Worm (Caenorhabditis elegans) whole organism, L1 larva: ENCODE data around the gene nlp-2.

ENCODE experiments used
- ama-1 ChIP-seq: fragments of 150-350 bp; optimal IDR thresholded peaks from 2 replicates; lab custom pipeline; 2014
- lin-15B ChIP-seq: fragments of 150-350 bp; sonication (generic microtip); optimal IDR thresholded peaks from 3 replicates; lab custom pipeline; 2014; ENCODE audit warnings: missing biosample characterization, missing genetic modification characterization
- lin-39 ChIP-seq: fragments of 150-350 bp; optimal IDR thresholded peaks from 2 replicates; lab custom pipeline; 2014; ENCODE audit warnings: missing biosample characterization, missing genetic modification reagents, missing genetic modification characterization
- mdl-1 ChIP-seq, 2 experiments: fragments of 150-350 bp; optimal IDR thresholded peaks; 2 replicates each; lab custom pipeline; 2014 to 2017; ENCODE audit warnings: missing biosample characterization in 2 of 2, missing genetic modification characterization in 2 of 2, inconsistent platforms in 1 of 2
- nhr-90 ChIP-seq: sonication (generic microtip); optimal IDR thresholded peaks from 2 replicates; lab custom pipeline; 2016; ENCODE audit warnings: mild to moderate bottlenecking, missing genetic modification characterization, missing compliant biosample characterization; ENCODE audit not compliant: poor library complexity
- zip-4 ChIP-seq: fragments of 200-800 bp; sonication (Bioruptor generic); optimal IDR thresholded peaks from 2 replicates; lab custom pipeline; 2018; ENCODE audit warnings: mild to moderate bottlenecking, missing genetic modification characterization, moderate library complexity, missing compliant biosample characterization

ce11 chrX:2372134-2372533, 27.6 kb upstream of the nlp-2 start:
- TF ChIP-seq lin-39 (tag; lab: Kevin White, UChicago) (no peak), nhr-90 (tag; lab: Kevin White, UChicago) (peak; percentile 10), lin-15B (tag; lab: Kevin White, UChicago) (no peak), ama-1 (lab: Kevin White, UChicago) (no peak), mdl-1 (tag; optimal IDR thresholded peaks at IDR 0.05; lab: Kevin White, UChicago) (no peak), zip-4 (GFP tag; lab: Kevin White, UChicago) (no peak)
